Worm (Caenorhabditis elegans): Measurements from ENCODE around the gene K09C4.5.
A peak's percentile ranks its signal among the peaks of the same experiment; 100 is the strongest.

The K09C4.5 gene

ce11 chrX:3247768-3248167 is 34.7 kb upstream of the K09C4.5 start:
- TF ChIP-seq aly-2 (tag; optimal IDR thresholded peaks at IDR 0.05) (no peak), lin-39 (tag; optimal IDR thresholded peaks at IDR 0.05) (no peak), ama-1 (optimal IDR thresholded peaks at IDR 0.05) (no peak), ZK546.5 (tag; optimal IDR thresholded peaks at IDR 0.05) (no peak), elt-1 (tag; optimal IDR thresholded peaks at IDR 0.05) (no peak), daf-12 (tag; optimal IDR thresholded peaks at IDR 0.05) (no peak), elt-3 (tag; optimal IDR thresholded peaks at IDR 0.05) (no peak)

- TF ChIP-seq nhr-25 (tag; optimal IDR thresholded peaks at IDR 0.05) (peak; percentile 47), unc-39 (tag; optimal IDR thresholded peaks at IDR 0.05) (no peak), nhr-43 (tag; optimal IDR thresholded peaks at IDR 0.05; ENCODE audit: poor library complexity, severe bottlenecking) (no peak), hmg-11 (tag; optimal IDR thresholded peaks at IDR 0.05) (no peak), pqm-1 (tag; optimal IDR thresholded peaks at IDR 0.05) (no peak), pha-4 (tag; optimal IDR thresholded peaks at IDR 0.05) (no peak)
Measured at ce11 chrX:3250481-3251091, 31.8 kb upstream of the K09C4.5 start, which contains the start of gene pqn-37. Gene pqn-37 (minus strand): TSS chrX:3250531.

ce11 chrX:3252500-3252899 is 29.9 kb upstream of the K09C4.5 start, which contains the start of gene tba-9:
Gene tba-9 (plus strand): TSS chrX:3252800.
- no peak for TF ChIP-seq egl-5 (tag; optimal IDR thresholded peaks at IDR 0.05)
- TF ChIP-seq ztf-4 (tag; optimal IDR thresholded peaks at IDR 0.05), result no peak
- TF ChIP-seq fos-1 (tag; optimal IDR thresholded peaks at IDR 0.05), result no peak
- no peak for TF ChIP-seq pha-4 (tag; optimal IDR thresholded peaks at IDR 0.05)
- TF ChIP-seq nhr-67 (tag; optimal IDR thresholded peaks at IDR 0.05), result no peak
- TF ChIP-seq nhr-11 (tag; optimal IDR thresholded peaks at IDR 0.05), result no peak

ce11 chrX:3256784-3257493 is 25.5 kb upstream of the K09C4.5 start, which contains the start of gene lbp-3:
Gene lbp-3 (plus strand): TSS chrX:3257372.
- peak; percentile 98 for TF ChIP-seq elt-2 (tag; optimal IDR thresholded peaks at IDR 0.05)
- TF ChIP-seq pqm-1 (tag; optimal IDR thresholded peaks at IDR 0.05), result peak; percentile 100
- TF ChIP-seq R02D3.7 (tag; optimal IDR thresholded peaks at IDR 0.05), result no peak
- no peak for TF ChIP-seq fkh-2 (tag; optimal IDR thresholded peaks at IDR 0.05)
- no peak for TF ChIP-seq fos-1 (tag; optimal IDR thresholded peaks at IDR 0.05)
- TF ChIP-seq nhr-12 (tag; optimal IDR thresholded peaks at IDR 0.05), result no peak

ce11 chrX:3258842-3259241 is 23.6 kb upstream of the K09C4.5 start, which contains the start of gene lbp-1:
Gene lbp-1 (plus strand): TSS chrX:3259142.
- TF ChIP-seq nhr-77 (tag; optimal IDR thresholded peaks at IDR 0.05) (no peak), lin-39 (tag; optimal IDR thresholded peaks at IDR 0.05) (peak; percentile 9)

ce11 chrX:3260509-3260908 is 21.9 kb upstream of the K09C4.5 start, which contains the start of gene lbp-2:
Gene lbp-2 (plus strand): TSS chrX:3260610.
- TF ChIP-seq nfya-1 (tag; optimal IDR thresholded peaks at IDR 0.05; ENCODE audit: insufficient read depth), result peak; percentile 14
- no peak for TF ChIP-seq ceh-16 (tag; optimal IDR thresholded peaks at IDR 0.05)

- TF ChIP-seq ceh-16 (tag; optimal IDR thresholded peaks at IDR 0.05) (no peak), unc-39 (tag; optimal IDR thresholded peaks at IDR 0.05) (no peak), lin-15B (tag; optimal IDR thresholded peaks at IDR 0.05) (no peak), R02D3.7 (tag; optimal IDR thresholded peaks at IDR 0.05) (no peak), pha-4 (tag; optimal IDR thresholded peaks at IDR 0.05) (no peak), elt-3 (tag; optimal IDR thresholded peaks at IDR 0.05) (no peak), snpc-4 (tag; optimal IDR thresholded peaks at IDR 0.05) (no peak)
Measured at ce11 chrX:3262600-3262999, 19.8 kb upstream of the K09C4.5 start, which contains the start of gene fbxb-71. Gene fbxb-71 (plus strand): TSS chrX:3262900.
